Worm (Caenorhabditis elegans): Measurements from ENCODE around the gene rps-1.

The rps-1 gene

ce11 chrIII:4453768-4454167 is 21.9 kb upstream of the rps-1 start:
- TF ChIP-seq dao-5 (tag; optimal IDR thresholded peaks at IDR 0.05) = no peak

DNA sequence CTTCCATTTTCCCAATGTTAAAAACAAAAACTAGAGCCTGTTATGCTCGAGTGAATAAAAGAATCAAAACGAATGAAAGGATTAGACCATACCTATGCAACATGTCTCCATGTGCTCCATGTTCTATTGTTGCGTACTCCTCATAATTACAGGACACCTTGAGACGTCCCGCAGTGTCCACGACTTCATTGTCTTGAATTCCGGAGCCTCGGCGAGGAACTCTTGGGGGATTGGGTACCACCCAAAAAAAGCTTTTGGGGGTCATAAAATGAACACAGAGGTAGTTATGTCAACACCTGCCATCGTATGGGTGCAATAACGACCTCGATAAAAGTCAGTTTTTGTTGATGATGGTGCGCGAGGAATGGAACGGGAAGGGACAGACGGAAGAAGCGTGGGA is 20.8 kb upstream of the rps-1 start:
- no peak for TF ChIP-seq W03F9.2 (tag; optimal IDR thresholded peaks at IDR 0.05)
- no peak for TF ChIP-seq him-1 (tag; optimal IDR thresholded peaks at IDR 0.05)
- no peak for TF ChIP-seq dao-5 (tag; optimal IDR thresholded peaks at IDR 0.05)

- TF ChIP-seq dao-5 (tag; optimal IDR thresholded peaks at IDR 0.05) (no peak), him-1 (tag; optimal IDR thresholded peaks at IDR 0.05) (no peak), W03F9.2 (tag; optimal IDR thresholded peaks at IDR 0.05) (no peak)
Measured at ce11 chrIII:4456579-4456978, 19.1 kb upstream of the rps-1 start.

DNA sequence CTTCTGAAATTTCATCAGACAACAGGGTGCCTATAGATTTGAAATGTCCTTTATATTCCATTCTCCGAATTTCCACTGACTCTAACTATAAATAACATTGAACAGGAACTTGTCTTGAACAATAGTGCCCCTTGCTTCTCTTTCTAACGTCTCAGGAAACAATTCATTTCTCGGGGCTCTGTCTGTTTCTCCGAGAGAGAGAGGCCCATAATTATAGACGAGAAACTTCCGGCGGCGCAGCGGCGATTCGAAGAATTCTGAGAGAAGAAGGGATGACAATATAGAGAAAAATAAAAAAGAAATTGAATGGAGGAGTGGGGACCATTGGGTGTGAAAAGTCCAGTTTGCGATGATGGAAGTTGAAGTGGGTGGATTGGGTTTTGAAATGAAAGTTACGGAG is 15.5 kb upstream of the rps-1 start:
- TF ChIP-seq him-1 (tag; optimal IDR thresholded peaks at IDR 0.05) (no peak), W03F9.2 (tag; optimal IDR thresholded peaks at IDR 0.05) (no peak), dao-5 (tag; optimal IDR thresholded peaks at IDR 0.05) (no peak)

- TF ChIP-seq W03F9.2 (tag; optimal IDR thresholded peaks at IDR 0.05) = no peak
- TF ChIP-seq him-1 (tag; optimal IDR thresholded peaks at IDR 0.05) = no peak
- no peak for TF ChIP-seq dao-5 (tag; optimal IDR thresholded peaks at IDR 0.05)
Measured at ce11 chrIII:4461337-4461736, 14.4 kb upstream of the rps-1 start.

- TF ChIP-seq dao-5 (tag; optimal IDR thresholded peaks at IDR 0.05) (no peak), W03F9.2 (tag; optimal IDR thresholded peaks at IDR 0.05) (no peak), him-1 (tag; optimal IDR thresholded peaks at IDR 0.05) (no peak)
Measured at ce11 chrIII:4467277-4467676, 8.4 kb upstream of the rps-1 start, which contains the start of gene ndg-4. TSS of gene ndg-4 (minus strand) at chrIII:4467377.

DNA sequence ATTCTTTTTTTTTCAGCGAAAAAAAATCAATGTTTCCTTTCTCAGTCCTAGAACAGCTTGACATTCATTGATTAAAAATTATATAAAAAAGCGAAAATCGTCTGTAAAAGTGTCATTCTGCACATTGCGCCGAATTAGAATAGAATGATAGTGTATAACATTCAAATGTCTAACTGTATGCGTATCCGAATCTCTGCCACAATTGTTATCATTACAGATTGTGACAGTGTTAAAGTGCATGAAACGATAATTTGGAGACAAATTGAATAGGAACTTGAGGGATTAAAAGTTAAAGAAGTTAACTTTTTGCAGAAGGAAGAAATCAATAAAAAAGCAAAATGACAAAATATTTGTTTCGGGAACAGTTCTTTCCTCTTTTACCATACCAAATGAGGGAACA is 7.3 kb upstream of the rps-1 start:
- TF ChIP-seq dao-5 (tag; optimal IDR thresholded peaks at IDR 0.05) (no peak), him-1 (tag; optimal IDR thresholded peaks at IDR 0.05) (no peak), W03F9.2 (tag; optimal IDR thresholded peaks at IDR 0.05) (no peak)

- TF ChIP-seq W03F9.2 (tag; optimal IDR thresholded peaks at IDR 0.05) = no peak
Measured at ce11 chrIII:4468812-4469211, 6.9 kb upstream of the rps-1 start, which contains the start of gene mstr-2. TSS of gene mstr-2 (plus strand) at chrIII:4469112.

ce11 chrIII:4470793-4471192 is 4.9 kb upstream of the rps-1 start:
- TF ChIP-seq dao-5 (tag; optimal IDR thresholded peaks at IDR 0.05) (peak; percentile 50), him-1 (tag; optimal IDR thresholded peaks at IDR 0.05) (peak; percentile 65), W03F9.2 (tag; optimal IDR thresholded peaks at IDR 0.05) (peak; percentile 38)

ce11 chrIII:4474908-4475307 is 810 bp upstream of the rps-1 start, which contains the start of gene ifet-1:
TSS of gene ifet-1 (minus strand) at chrIII:4475150.
- TF ChIP-seq him-1 (tag; optimal IDR thresholded peaks at IDR 0.05) (no peak), W03F9.2 (tag; optimal IDR thresholded peaks at IDR 0.05) (no peak), dao-5 (tag; optimal IDR thresholded peaks at IDR 0.05) (no peak)

- TF ChIP-seq dao-5 (tag; optimal IDR thresholded peaks at IDR 0.05) = no peak
- TF ChIP-seq him-1 (tag; optimal IDR thresholded peaks at IDR 0.05) = no peak
- TF ChIP-seq W03F9.2 (tag; optimal IDR thresholded peaks at IDR 0.05) = no peak
Measured at ce11 chrIII:4476313-4476712, 595 bp downstream of the rps-1 start.

- TF ChIP-seq W03F9.2 (tag; optimal IDR thresholded peaks at IDR 0.05) (no peak), dao-5 (tag; optimal IDR thresholded peaks at IDR 0.05) (no peak), him-1 (tag; optimal IDR thresholded peaks at IDR 0.05) (no peak)
Measured at ce11 chrIII:4476806-4477205, 1.1 kb downstream of the rps-1 start.

DNA sequence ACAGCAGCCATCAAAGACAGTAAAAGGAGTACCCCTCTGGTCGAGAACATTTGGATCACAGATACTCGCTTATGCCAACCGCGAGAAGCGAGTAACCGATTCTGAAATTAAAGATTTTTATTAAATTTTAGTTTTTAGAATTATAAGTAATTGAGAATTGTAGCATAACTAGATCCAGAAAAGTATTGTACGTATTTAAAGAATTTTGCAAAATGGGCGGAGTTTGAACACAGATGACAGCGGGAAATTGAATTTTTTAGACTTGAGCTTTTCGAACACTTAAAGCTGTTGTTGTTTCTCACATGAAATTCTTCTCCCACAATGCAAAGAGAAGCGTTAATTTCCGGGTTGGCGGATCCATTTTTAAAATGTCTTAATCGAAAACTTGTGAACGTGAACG is 1.8 kb downstream of the rps-1 start, which contains the start of gene ins-17:
ins-17 (minus strand) TSS at position 101 of the 400 bp plus-strand sequence.
- TF ChIP-seq him-1 (tag; optimal IDR thresholded peaks at IDR 0.05) = no peak
- TF ChIP-seq dao-5 (tag; optimal IDR thresholded peaks at IDR 0.05) = no peak
- no peak for TF ChIP-seq W03F9.2 (tag; optimal IDR thresholded peaks at IDR 0.05)

DNA sequence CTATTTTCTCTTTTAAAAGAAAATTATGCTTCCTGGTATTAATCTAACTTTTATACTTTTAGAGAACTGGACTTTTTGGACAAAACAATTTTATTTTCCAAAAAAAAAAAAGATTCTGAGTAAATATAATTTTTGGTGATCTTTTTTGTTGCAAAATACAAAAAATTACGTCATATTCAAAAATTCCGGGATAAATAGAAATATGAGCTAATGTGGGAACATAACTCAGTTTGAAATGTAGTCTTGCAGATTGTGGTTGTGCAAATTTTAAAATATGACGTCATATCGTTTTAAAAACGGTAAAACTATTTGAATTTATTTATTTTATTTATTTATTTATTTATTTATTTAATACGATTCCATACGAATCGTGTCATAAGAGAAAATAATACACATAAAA is 6.1 kb downstream of the rps-1 start:
- TF ChIP-seq W03F9.2 (tag; optimal IDR thresholded peaks at IDR 0.05) = no peak
- no peak for TF ChIP-seq him-1 (tag; optimal IDR thresholded peaks at IDR 0.05)
- TF ChIP-seq dao-5 (tag; optimal IDR thresholded peaks at IDR 0.05) = no peak

DNA sequence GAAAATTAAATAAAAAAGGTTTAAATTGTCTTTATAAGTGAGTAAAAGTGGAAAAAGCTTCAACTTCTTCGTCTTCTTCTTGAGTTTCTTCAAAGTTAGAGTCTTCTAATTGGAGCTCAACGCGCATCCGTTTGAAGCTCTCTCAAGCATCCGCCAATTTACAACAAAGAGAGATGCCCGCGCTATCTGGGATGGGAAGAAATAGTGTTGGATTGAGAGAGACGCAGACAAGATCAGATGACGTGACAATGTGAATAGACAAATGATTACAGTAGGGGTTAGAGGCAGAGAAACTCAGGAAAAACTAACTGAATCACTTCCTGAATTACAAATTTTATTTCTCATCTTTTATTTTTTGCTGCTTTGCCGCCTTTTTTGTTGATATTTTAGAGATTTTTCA is 7.3 kb downstream of the rps-1 start:
- no peak for TF ChIP-seq him-1 (tag; optimal IDR thresholded peaks at IDR 0.05)
- no peak for TF ChIP-seq dao-5 (tag; optimal IDR thresholded peaks at IDR 0.05)
- no peak for TF ChIP-seq W03F9.2 (tag; optimal IDR thresholded peaks at IDR 0.05)

ce11 chrIII:4487271-4487670 is 11.6 kb downstream of the rps-1 start:
- no peak for TF ChIP-seq dao-5 (tag; optimal IDR thresholded peaks at IDR 0.05)
- no peak for TF ChIP-seq W03F9.2 (tag; optimal IDR thresholded peaks at IDR 0.05)
- TF ChIP-seq him-1 (tag; optimal IDR thresholded peaks at IDR 0.05) = no peak
